Fruit fly (Drosophila melanogaster): Measurements from ENCODE around the gene bond.

Gene bond

DNA sequence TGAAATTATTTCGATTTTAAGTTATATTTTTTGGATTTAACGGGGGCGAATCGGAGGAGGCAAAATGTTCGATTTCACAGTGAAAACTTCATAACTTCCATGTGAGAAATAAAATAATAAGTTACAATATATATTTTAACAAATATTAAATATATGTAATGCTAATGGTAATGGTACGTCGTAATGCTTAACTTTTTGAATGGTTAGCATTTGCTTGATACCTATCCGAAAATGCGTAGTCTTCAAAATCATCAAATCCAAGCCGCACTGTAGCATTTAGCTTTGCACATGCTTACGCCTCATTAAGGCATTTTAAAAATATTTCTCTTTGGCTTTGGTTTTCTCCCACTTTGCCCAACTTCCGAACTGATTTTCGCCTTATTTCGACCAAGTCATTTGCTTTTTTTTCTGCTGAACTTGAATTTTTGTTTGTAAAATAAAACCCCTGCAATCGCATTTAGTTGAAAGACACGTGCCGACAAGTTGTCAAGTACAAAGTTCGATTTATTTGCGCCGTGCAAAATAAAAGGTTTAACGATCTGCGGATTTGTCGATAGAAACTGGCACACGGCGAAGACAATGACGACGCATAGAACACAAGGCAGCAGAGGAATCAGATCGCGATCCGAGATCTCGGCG lies 7.6 kb upstream of the bond start:
- TF ChIP-seq ttk (optimal IDR thresholded peaks at IDR 0.05) (no peak), insv (optimal IDR thresholded peaks at IDR 0.05) (no peak), Sin3A (optimal IDR thresholded peaks at IDR 0.05) (no peak), psq (optimal IDR thresholded peaks at IDR 0.05) (no peak), h (optimal IDR thresholded peaks at IDR 0.05) (no peak), Myc (optimal IDR thresholded peaks at IDR 0.05) (no peak)

dm6 chr3R:22546017-22546416 lies 4.5 kb upstream of the bond start:
- TF ChIP-seq psq (optimal IDR thresholded peaks at IDR 0.05) (no peak), Myc (optimal IDR thresholded peaks at IDR 0.05) (no peak), h (optimal IDR thresholded peaks at IDR 0.05) (no peak)

- TF ChIP-seq Sin3A (optimal IDR thresholded peaks at IDR 0.05) (no peak), h (optimal IDR thresholded peaks at IDR 0.05) (no peak), Myc (optimal IDR thresholded peaks at IDR 0.05) (no peak), ttk (optimal IDR thresholded peaks at IDR 0.05) (no peak), insv (optimal IDR thresholded peaks at IDR 0.05) (no peak), psq (optimal IDR thresholded peaks at IDR 0.05) (no peak)
These were observed 2.9 kb upstream of the bond start, which contains the start of gene AdipoR for dm6 chr3R:22547585-22548022. Gene AdipoR (minus strand): TSS chr3R:22547846.

- TF ChIP-seq ttk (optimal IDR thresholded peaks at IDR 0.05) (no peak), Sin3A (optimal IDR thresholded peaks at IDR 0.05) (no peak), h (optimal IDR thresholded peaks at IDR 0.05) (no peak), psq (optimal IDR thresholded peaks at IDR 0.05) (no peak), insv (optimal IDR thresholded peaks at IDR 0.05) (no peak), Myc (optimal IDR thresholded peaks at IDR 0.05) (no peak)
These were observed 2.2 kb downstream of the bond start for dm6 chr3R:22552686-22553085.

dm6 chr3R:22557100-22557741 lies 6.7 kb downstream of the bond start:
- TF ChIP-seq insv (optimal IDR thresholded peaks at IDR 0.05) (no peak), ttk (optimal IDR thresholded peaks at IDR 0.05) (no peak), Sin3A (optimal IDR thresholded peaks at IDR 0.05) (no peak), Myc (optimal IDR thresholded peaks at IDR 0.05) (no peak), h (optimal IDR thresholded peaks at IDR 0.05) (no peak), psq (optimal IDR thresholded peaks at IDR 0.05) (no peak)

DNA sequence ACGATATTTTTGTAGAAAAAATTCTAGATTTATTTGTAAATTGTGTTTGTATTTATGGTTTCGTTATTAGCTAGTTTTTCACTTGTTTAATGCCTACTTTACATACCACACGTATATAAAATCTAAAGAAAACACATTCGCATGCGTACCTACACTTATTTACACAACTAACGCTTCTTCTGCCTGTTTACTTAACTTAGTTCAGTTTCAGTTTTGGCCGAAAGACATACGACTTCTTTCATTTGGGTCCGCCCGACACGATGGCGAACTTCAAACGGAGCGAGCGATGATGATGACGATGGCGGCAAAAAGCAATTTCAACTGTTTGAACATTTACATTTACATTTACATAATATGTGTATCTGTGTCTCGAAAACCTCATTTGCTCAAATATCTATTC lies 7.9 kb downstream of the bond start:
- no peak for TF ChIP-seq Myc (optimal IDR thresholded peaks at IDR 0.05)
- no peak for TF ChIP-seq insv (optimal IDR thresholded peaks at IDR 0.05)
- TF ChIP-seq Sin3A (optimal IDR thresholded peaks at IDR 0.05): no peak
- TF ChIP-seq psq (optimal IDR thresholded peaks at IDR 0.05): no peak
- no peak for TF ChIP-seq h (optimal IDR thresholded peaks at IDR 0.05)
- no peak for TF ChIP-seq ttk (optimal IDR thresholded peaks at IDR 0.05)

DNA sequence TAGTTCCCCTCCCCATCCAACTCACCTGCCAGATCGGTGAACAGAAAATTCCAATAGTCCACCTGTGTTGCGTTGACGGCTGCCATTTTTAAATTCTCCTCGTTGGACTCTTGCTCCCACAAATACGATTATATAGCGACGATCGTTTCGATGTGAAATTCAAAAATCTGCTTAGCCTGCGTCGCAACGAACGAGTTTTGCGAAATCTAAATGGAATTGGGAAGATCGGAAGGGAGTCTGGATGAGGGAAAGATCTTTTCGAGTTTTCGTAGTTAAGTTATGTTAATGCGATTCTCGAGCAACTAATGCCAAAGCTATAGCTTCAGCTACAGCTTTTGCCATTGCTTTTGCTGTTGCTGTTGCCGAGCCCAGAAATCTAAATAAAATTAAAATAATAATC lies 9.7 kb downstream of the bond start:
- TF ChIP-seq Myc (optimal IDR thresholded peaks at IDR 0.05): no peak
- TF ChIP-seq psq (optimal IDR thresholded peaks at IDR 0.05): no peak
- no peak for TF ChIP-seq insv (optimal IDR thresholded peaks at IDR 0.05)
- TF ChIP-seq Sin3A (optimal IDR thresholded peaks at IDR 0.05): no peak
- TF ChIP-seq ttk (optimal IDR thresholded peaks at IDR 0.05): no peak
- TF ChIP-seq h (optimal IDR thresholded peaks at IDR 0.05): no peak

DNA sequence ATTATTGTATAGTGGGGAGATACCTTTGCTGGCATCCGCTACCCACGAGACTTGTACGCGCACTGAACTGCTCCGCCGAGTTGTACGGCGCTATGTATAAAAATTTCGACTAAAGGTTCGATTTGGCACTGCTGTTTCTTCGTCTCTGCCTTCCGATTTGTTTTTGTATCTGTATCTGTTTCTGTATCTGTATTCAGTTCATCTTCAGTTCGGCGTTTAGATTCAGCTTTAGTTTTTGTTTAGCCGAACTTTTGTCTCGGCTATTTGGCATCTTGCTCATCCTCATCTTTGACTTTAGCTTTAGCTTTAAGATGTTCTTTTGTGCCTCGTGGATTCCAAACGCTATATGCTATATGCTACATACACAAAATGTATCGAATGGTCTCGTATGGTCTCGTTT lies 12.0 kb downstream of the bond start, which contains the start of gene sit:
sit (minus strand) TSS at position 71 of the 400 bp plus-strand sequence.
- TF ChIP-seq Sin3A (optimal IDR thresholded peaks at IDR 0.05) (no peak), Myc (optimal IDR thresholded peaks at IDR 0.05) (no peak), ttk (optimal IDR thresholded peaks at IDR 0.05) (no peak), insv (optimal IDR thresholded peaks at IDR 0.05) (no peak), psq (optimal IDR thresholded peaks at IDR 0.05) (no peak), h (optimal IDR thresholded peaks at IDR 0.05) (no peak)

DNA sequence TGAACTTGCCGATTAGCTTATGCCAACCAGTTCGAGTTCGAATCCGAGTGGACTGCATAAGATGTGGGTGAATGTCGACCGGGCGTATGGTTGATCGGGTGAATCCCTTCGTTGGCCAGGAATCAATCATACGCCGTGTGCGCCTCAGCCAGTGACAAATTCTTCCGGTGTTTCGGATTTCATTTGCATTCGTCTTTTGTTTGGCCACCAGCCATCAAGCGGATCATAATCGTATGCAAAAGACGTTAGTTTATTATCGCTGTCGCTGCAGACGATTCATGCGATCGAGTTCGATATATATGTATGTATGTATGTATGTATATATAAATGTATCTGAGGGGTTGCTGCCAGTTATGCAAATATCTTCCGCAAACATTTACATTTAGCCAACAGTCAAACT lies 13.6 kb downstream of the bond start:
- TF ChIP-seq psq (optimal IDR thresholded peaks at IDR 0.05) (no peak), insv (optimal IDR thresholded peaks at IDR 0.05) (no peak), Myc (optimal IDR thresholded peaks at IDR 0.05) (no peak), ttk (optimal IDR thresholded peaks at IDR 0.05) (no peak), Sin3A (optimal IDR thresholded peaks at IDR 0.05) (no peak), h (optimal IDR thresholded peaks at IDR 0.05) (no peak)

- TF ChIP-seq h (optimal IDR thresholded peaks at IDR 0.05) (no peak), Myc (optimal IDR thresholded peaks at IDR 0.05) (no peak), Sin3A (optimal IDR thresholded peaks at IDR 0.05) (no peak), psq (optimal IDR thresholded peaks at IDR 0.05) (no peak), ttk (optimal IDR thresholded peaks at IDR 0.05) (no peak), insv (optimal IDR thresholded peaks at IDR 0.05) (no peak)
These were observed 14.2 kb downstream of the bond start for dm6 chr3R:22564707-22565106.

dm6 chr3R:22565732-22566131 lies 15.3 kb downstream of the bond start:
- TF ChIP-seq Myc (optimal IDR thresholded peaks at IDR 0.05) (no peak), insv (optimal IDR thresholded peaks at IDR 0.05) (no peak)

DNA sequence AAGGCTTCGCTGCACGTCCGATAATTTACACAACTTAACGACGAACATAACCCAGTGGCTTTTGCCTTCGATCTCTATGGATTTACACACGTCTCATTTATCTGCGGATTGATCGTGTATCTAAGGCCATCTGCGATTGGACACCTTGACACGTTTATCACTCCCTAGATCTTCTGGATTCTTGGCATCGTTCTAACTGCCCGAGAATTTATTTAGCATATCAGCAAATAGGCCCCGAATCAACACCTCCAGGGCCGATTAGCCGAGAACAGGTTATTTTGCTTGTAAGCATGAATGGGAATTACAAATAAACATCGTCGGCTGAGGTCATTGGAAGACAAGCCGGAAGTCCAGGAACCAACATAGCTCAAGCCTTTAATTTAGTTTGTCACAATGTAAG lies 18.0 kb downstream of the bond start:
- TF ChIP-seq psq (optimal IDR thresholded peaks at IDR 0.05) (no peak), Sin3A (optimal IDR thresholded peaks at IDR 0.05) (no peak), h (optimal IDR thresholded peaks at IDR 0.05) (no peak), Myc (optimal IDR thresholded peaks at IDR 0.05) (no peak), insv (optimal IDR thresholded peaks at IDR 0.05) (no peak), ttk (optimal IDR thresholded peaks at IDR 0.05) (no peak)

DNA sequence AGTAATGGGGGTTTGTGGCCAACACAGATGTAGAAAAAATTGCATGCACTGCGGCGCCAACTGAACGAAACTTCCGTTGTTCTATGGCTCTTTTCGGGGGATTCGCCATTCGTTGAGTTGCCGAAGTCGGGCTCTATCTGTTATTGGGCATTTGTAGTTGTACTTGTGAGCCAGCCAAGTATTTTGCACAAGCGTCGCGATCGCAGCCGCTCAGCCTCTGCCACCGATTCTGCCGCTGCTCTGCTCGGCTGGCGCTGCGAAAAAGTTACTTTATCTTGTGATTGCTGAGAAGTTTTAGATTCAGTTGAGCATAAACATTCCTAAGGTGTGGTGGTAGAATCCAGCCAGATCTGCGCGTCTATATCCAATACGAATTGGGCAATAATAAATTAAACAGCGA lies 19.4 kb downstream of the bond start, which contains the start of gene CG33110:
CG33110 (plus strand) TSS at position 301 of the 400 bp plus-strand sequence.
- no peak for TF ChIP-seq h (optimal IDR thresholded peaks at IDR 0.05)
- TF ChIP-seq psq (optimal IDR thresholded peaks at IDR 0.05): no peak
- TF ChIP-seq ttk (optimal IDR thresholded peaks at IDR 0.05): no peak
- TF ChIP-seq Sin3A (optimal IDR thresholded peaks at IDR 0.05): no peak
- TF ChIP-seq Myc (optimal IDR thresholded peaks at IDR 0.05): no peak
- no peak for TF ChIP-seq insv (optimal IDR thresholded peaks at IDR 0.05)

Data from Kc167 (cell line).